Fruit fly (Drosophila melanogaster): ENCODE data around the gene Adi1.

DNA sequence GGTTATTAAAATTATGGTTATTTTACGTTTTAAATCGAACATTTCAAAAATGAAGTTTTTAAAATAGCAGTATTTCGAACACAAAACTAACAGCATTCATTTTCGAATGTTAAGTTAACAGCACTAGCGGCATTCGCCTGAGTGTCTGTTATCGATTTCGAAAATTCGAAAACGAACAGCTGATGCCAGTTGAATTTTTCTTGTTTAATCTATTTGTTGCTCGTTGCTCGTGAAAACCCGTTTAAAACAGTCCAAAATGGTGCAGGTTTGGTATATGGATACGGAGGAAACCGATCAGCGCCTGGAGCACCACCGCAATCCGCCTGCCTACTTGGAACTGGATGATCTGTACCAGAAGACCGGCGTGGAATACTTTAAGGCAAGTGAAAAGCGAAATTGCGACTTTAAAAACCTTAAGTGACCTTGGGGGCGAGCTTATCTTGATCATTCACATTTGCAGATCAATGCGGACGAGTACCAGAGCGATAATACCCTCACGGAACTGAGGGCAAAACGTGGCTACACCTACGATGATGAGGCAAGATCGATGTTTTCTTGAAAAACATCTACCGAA lies at the start of gene Adi1:
- TF ChIP-seq CG34406 (GFP tag; optimal IDR thresholded peaks at IDR 0.05) (no peak), ss (GFP tag; optimal IDR thresholded peaks at IDR 0.05) (no peak), svp (GFP tag) (peak; percentile 97), Ets96B (tag; optimal IDR thresholded peaks at IDR 0.05) (no peak), topi (GFP tag; optimal IDR thresholded peaks at IDR 0.05) (no peak)
